Worm (Caenorhabditis elegans) whole organism, L2 larva: ENCODE data around the gene C03B1.4.

Experiments
- C34F6.9 ChIP-seq: fragments of 150-350 bp; optimal IDR thresholded peaks from 2 replicates; lab custom pipeline; 2014; ENCODE audit warnings: missing biosample characterization, missing genetic modification characterization
- F13H6.1 ChIP-seq: sonication (generic microtip); optimal IDR thresholded peaks from 2 replicates; lab custom pipeline; 2016; ENCODE audit warnings: missing genetic modification characterization, missing compliant biosample characterization
- Y55F3AM.14 ChIP-seq: fragments of 200-800 bp; sonication (Bioruptor generic); optimal IDR thresholded peaks from 2 replicates; lab custom pipeline; 2018; ENCODE audit warnings: mild to moderate bottlenecking, missing genetic modification characterization, missing compliant biosample characterization
- ZK546.5 ChIP-seq: sonication (generic microtip); optimal IDR thresholded peaks from 2 replicates; lab custom pipeline; 2017; ENCODE audit warnings: missing biosample characterization, missing genetic modification characterization
- alr-1 ChIP-seq: fragments of 150-350 bp; optimal IDR thresholded peaks from 2 replicates; lab custom pipeline; 2014; ENCODE audit warnings: missing biosample characterization, missing genetic modification characterization
- aly-2 ChIP-seq: fragments of 150-350 bp; optimal IDR thresholded peaks from 2 replicates; lab custom pipeline; 2014; ENCODE audit warnings: missing biosample characterization, missing genetic modification characterization
- ama-1 ChIP-seq: fragments of 150-350 bp; optimal IDR thresholded peaks from 2 replicates; lab custom pipeline; 2018; ENCODE audit warnings: inconsistent platforms
- ceh-16 ChIP-seq: fragments of 150-350 bp; optimal IDR thresholded peaks from 2 replicates; lab custom pipeline; 2014; ENCODE audit warnings: missing biosample characterization, missing genetic modification characterization
- ceh-82 ChIP-seq: fragments of 150-350 bp; optimal IDR thresholded peaks from 2 replicates; lab custom pipeline; 2014; ENCODE audit warnings: missing biosample characterization, missing genetic modification characterization
- crh-2 ChIP-seq: sonication (generic microtip); optimal IDR thresholded peaks from 2 replicates; lab custom pipeline; 2017; ENCODE audit warnings: missing biosample characterization, missing genetic modification characterization
- egl-27 ChIP-seq: sonication (generic microtip); optimal IDR thresholded peaks from 3 replicates; lab custom pipeline; 2017; ENCODE audit warnings: missing biosample characterization, missing genetic modification reagents, missing genetic modification characterization
- elt-3 ChIP-seq: sonication (generic microtip); optimal IDR thresholded peaks from 2 replicates; lab custom pipeline; 2017; ENCODE audit warnings: missing biosample characterization, missing genetic modification characterization
- fos-1 ChIP-seq: fragments of 150-350 bp; optimal IDR thresholded peaks from 2 replicates; lab custom pipeline; 2014; ENCODE audit warnings: missing biosample characterization, missing genetic modification characterization
- gmeb-1 ChIP-seq: fragments of 150-350 bp; optimal IDR thresholded peaks from 2 replicates; lab custom pipeline; 2014; ENCODE audit warnings: missing biosample characterization, missing genetic modification characterization
- lin-11 ChIP-seq: fragments of 150-350 bp; sonication (generic microtip); optimal IDR thresholded peaks from 2 replicates; lab custom pipeline; 2014; ENCODE audit warnings: missing biosample characterization, missing genetic modification characterization, inconsistent platforms, mixed read lengths
- lin-13 ChIP-seq: fragments of 150-350 bp; optimal IDR thresholded peaks from 2 replicates; lab custom pipeline; 2014; ENCODE audit warnings: missing biosample characterization, missing genetic modification reagents, missing genetic modification characterization
- lin-39 ChIP-seq: fragments of 150-350 bp; optimal IDR thresholded peaks from 2 replicates; lab custom pipeline; 2014; ENCODE audit warnings: missing biosample characterization, missing genetic modification reagents, missing genetic modification characterization
- lsy-2 ChIP-seq, 2 experiments: fragments of 150-350 bp in 1 of 2; sonication (generic microtip) in 1 of 2; optimal IDR thresholded peaks; 2 replicates each; lab custom pipeline; 2014 to 2017; ENCODE audit warnings: missing biosample characterization in 2 of 2, missing genetic modification characterization in 2 of 2
- mbf-1 ChIP-seq: sonication (generic microtip); optimal IDR thresholded peaks from 2 replicates; lab custom pipeline; 2017; ENCODE audit warnings: missing biosample characterization, missing genetic modification characterization
- mdl-1 ChIP-seq, 2 experiments: fragments of 150-350 bp in 1 of 2; sonication (generic microtip) in 1 of 2; optimal IDR thresholded peaks; 2 replicates each; lab custom pipeline; 2017; ENCODE audit warnings: missing biosample characterization in 2 of 2, missing genetic modification characterization in 2 of 2
- nhr-11 ChIP-seq: fragments of 150-350 bp; optimal IDR thresholded peaks from 2 replicates; lab custom pipeline; 2014; ENCODE audit warnings: missing biosample characterization, missing genetic modification characterization
- nhr-129 ChIP-seq: fragments of 150-350 bp; optimal IDR thresholded peaks from 2 replicates; lab custom pipeline; 2014; ENCODE audit warnings: missing biosample characterization, missing genetic modification characterization
- nhr-21 ChIP-seq: fragments of 150-350 bp; optimal IDR thresholded peaks from 2 replicates; lab custom pipeline; 2014; ENCODE audit warnings: missing biosample characterization, missing genetic modification characterization
- nhr-23 ChIP-seq: fragments of 150-350 bp; optimal IDR thresholded peaks from 2 replicates; lab custom pipeline; 2014; ENCODE audit warnings: missing biosample characterization, missing genetic modification reagents, missing genetic modification characterization
- nhr-237 ChIP-seq: fragments of 150-350 bp; optimal IDR thresholded peaks from 2 replicates; lab custom pipeline; 2014; ENCODE audit warnings: missing biosample characterization, missing genetic modification characterization
- nhr-6 ChIP-seq: fragments of 150-350 bp; optimal IDR thresholded peaks from 2 replicates; lab custom pipeline; 2014; ENCODE audit warnings: missing biosample characterization, missing genetic modification characterization
- nhr-77 ChIP-seq: fragments of 150-350 bp; optimal IDR thresholded peaks from 2 replicates; lab custom pipeline; 2014; ENCODE audit warnings: missing biosample characterization, missing genetic modification characterization
- sem-4 ChIP-seq: fragments of 150-350 bp; optimal IDR thresholded peaks from 2 replicates; lab custom pipeline; 2014; ENCODE audit warnings: missing biosample characterization, missing genetic modification reagents, missing genetic modification characterization
- sma-3 ChIP-seq: sonication (generic microtip); optimal IDR thresholded peaks from 2 replicates; lab custom pipeline; 2016; ENCODE audit warnings: missing genetic modification reagents, missing genetic modification characterization, missing compliant biosample characterization
- sma-9 ChIP-seq, 2 experiments: fragments of 150-350 bp in 1 of 2; sonication (generic microtip) in 1 of 2; optimal IDR thresholded peaks; 2 replicates each; lab custom pipeline; 2014 to 2016; ENCODE audit warnings: missing genetic modification characterization in 2 of 2, mild to moderate bottlenecking in 1 of 2, missing biosample characterization in 1 of 2, missing compliant biosample characterization in 1 of 2, missing genetic modification reagents in 1 of 2, moderate library complexity in 1 of 2
- snpc-4 ChIP-seq: fragments of 150-350 bp; optimal IDR thresholded peaks from 2 replicates; lab custom pipeline; 2014; ENCODE audit warnings: missing biosample characterization, missing genetic modification characterization
- unc-55 ChIP-seq: fragments of 150-350 bp; sonication (generic microtip); optimal IDR thresholded peaks from 3 replicates; lab custom pipeline; 2014; ENCODE audit warnings: missing biosample characterization, missing genetic modification reagents, missing genetic modification characterization
- unc-62 ChIP-seq: fragments of 150-350 bp; optimal IDR thresholded peaks from 2 replicates; lab custom pipeline; 2014; ENCODE audit warnings: missing biosample characterization, missing genetic modification reagents, missing genetic modification characterization
- zag-1 ChIP-seq: fragments of 150-350 bp; optimal IDR thresholded peaks from 2 replicates; lab custom pipeline; 2014; ENCODE audit warnings: missing biosample characterization, missing genetic modification characterization
- ztf-1 ChIP-seq: fragments of 200-800 bp; sonication (Bioruptor generic); conservative IDR thresholded peaks from 2 replicates; pipeline ENCODE4 v1.3.6; 2022; ENCODE audit warnings: missing genetic modification characterization, missing compliant biosample characterization
- ztf-11 ChIP-seq: sonication (generic microtip); optimal IDR thresholded peaks from 2 replicates; lab custom pipeline; 2017; ENCODE audit warnings: missing biosample characterization, missing genetic modification characterization
- ztf-4 ChIP-seq: fragments of 150-350 bp; optimal IDR thresholded peaks from 2 replicates; lab custom pipeline; 2014; ENCODE audit warnings: missing biosample characterization, missing genetic modification characterization

C03B1.4 gene

DNA sequence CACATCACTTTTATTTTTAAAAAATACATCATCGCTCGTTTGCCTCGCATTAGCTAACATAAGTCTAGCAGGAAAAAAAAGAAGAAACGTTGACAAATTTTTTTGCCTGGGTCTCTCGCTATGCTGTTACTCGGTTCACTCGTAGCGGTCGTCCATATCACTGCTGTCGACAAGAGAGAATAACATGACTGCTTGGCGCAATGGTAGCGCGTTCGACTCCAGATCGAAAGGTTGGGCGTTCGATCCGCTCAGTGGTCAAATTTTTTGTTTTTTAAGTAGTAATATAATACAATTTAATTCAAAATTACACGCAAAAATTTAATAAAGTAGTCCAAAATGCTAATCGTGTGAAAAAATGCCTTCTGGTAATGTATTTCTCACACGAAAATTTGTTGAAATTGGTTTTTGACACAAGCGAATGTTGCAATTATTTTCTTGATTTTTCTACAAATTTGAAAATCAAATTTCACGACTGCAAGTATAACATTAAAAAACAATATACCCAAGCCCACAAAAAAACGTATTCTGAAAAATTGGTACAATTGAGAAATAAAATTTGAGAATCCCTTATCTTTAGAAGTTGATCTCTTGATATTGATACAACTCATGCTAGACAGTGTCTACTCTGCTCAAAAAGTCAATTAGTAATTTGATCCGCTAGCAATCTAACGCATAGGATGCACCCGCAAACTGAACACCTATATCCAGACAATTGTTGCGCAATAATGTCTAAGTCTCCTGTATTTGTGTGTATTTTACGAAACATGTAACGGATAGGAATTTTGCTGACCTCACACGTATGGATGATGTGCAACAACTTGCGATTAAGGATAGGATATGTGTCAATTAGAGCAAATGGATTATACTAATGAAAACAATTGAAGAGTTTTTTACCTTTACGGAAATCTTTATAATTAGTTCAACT, 7.2 kb downstream of the C03B1.4 start:
- TF ChIP-seq unc-55 (peak; percentile 33), nhr-129 (tag; lab: Kevin White, UChicago) (peak; percentile 67), sma-9 (GFP tag; optimal IDR thresholded peaks at IDR 0.05; lab: Kevin White, UChicago) (peak; percentile 67), sma-9 (tag; optimal IDR thresholded peaks at IDR 0.05; lab: Kevin White, UChicago) (no peak), snpc-4 (no peak), fos-1 (peak; percentile 25), lsy-2 (tag; optimal IDR thresholded peaks at IDR 0.05; lab: Kevin White, UChicago) (peak in 1 of 2 experiments; percentile 6), sma-3 (peak; percentile 51), crh-2 (peak; percentile 49), F13H6.1 (tag; lab: Kevin White, UChicago) (peak; percentile 45), egl-27 (tag; lab: Kevin White, UChicago) (peak; percentile 18), ceh-82 (tag; lab: Kevin White, UChicago) (no peak), gmeb-1 (tag; lab: Kevin White, UChicago) (peak; percentile 33), elt-3 (no peak), sem-4 (tag; lab: Kevin White, UChicago) (no peak), nhr-21 (tag; lab: Kevin White, UChicago) (peak; percentile 55), ztf-4 (tag; lab: Kevin White, UChicago) (peak; percentile 12), nhr-11 (tag; lab: Kevin White, UChicago) (no peak), C34F6.9 (tag; lab: Kevin White, UChicago) (peak; percentile 34), lin-13 (GFP tag; lab: Kevin White, UChicago) (peak; percentile 72), lin-11 (peak; percentile 12)

DNA sequence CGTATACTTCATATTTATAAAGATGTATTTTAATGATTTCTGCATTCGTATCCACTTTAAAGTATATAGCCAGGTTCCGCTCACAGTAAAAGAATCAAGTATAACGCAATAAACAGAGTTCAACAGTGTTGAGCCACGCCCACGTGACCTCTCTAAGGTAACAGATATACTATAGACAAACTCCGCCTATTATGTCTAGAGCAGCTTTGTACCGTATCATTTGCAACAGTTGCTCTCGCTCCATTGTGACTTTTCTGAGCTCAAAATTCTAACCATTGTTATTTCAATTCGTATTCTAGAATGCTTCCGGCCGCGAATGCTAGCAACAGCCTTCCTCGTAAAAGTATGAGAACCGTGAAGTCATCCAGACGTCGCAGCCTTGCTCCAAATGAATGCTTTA, 9.1 kb downstream of the C03B1.4 start, which contains the start of gene C03B1.17:
C03B1.17 (plus strand) TSS at position 301 of the 400 bp plus-strand sequence.
- TF ChIP-seq Y55F3AM.14 (GFP tag; lab: Kevin White, UChicago): no peak
- no peak for TF ChIP-seq nhr-77
- no peak for TF ChIP-seq snpc-4

DNA sequence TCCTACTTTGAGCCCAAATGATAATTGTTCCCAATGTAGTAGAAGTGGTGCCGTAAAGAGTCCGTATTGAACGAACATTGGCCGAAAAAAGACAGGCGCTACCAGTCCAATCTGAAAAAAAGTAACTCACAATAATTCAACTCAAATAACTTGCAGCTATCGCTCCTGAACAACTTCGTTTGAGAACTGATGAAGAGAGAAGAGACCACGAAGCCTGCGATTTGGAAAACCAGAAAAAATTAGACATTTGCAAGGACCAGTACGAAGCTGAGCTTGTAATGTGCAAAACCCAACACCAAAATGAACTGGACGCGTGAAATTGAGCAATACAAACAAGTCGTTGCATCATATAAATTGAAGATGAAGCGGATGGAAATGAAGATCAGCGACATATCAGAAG, 10.2 kb downstream of the C03B1.4 start, which contains the start of gene C03B1.1:
C03B1.1 (plus strand) TSS at position 301 of the 400 bp plus-strand sequence.
- no peak for TF ChIP-seq mbf-1 (tag; lab: Kevin White, UChicago)
- no peak for TF ChIP-seq ceh-16 (tag; lab: Kevin White, UChicago)
- TF ChIP-seq ztf-11: no peak
- no peak for TF ChIP-seq sma-3
- no peak for TF ChIP-seq unc-55
- TF ChIP-seq mdl-1 (tag; optimal IDR thresholded peaks at IDR 0.05; lab: Kevin White, UChicago): no peak
- TF ChIP-seq ZK546.5 (tag; lab: Kevin White, UChicago): no peak
- TF ChIP-seq lin-11: no peak
- no peak for TF ChIP-seq snpc-4
- no peak for TF ChIP-seq aly-2 (tag; lab: Kevin White, UChicago)
- no peak for TF ChIP-seq nhr-23 (tag; lab: Kevin White, UChicago)

DNA sequence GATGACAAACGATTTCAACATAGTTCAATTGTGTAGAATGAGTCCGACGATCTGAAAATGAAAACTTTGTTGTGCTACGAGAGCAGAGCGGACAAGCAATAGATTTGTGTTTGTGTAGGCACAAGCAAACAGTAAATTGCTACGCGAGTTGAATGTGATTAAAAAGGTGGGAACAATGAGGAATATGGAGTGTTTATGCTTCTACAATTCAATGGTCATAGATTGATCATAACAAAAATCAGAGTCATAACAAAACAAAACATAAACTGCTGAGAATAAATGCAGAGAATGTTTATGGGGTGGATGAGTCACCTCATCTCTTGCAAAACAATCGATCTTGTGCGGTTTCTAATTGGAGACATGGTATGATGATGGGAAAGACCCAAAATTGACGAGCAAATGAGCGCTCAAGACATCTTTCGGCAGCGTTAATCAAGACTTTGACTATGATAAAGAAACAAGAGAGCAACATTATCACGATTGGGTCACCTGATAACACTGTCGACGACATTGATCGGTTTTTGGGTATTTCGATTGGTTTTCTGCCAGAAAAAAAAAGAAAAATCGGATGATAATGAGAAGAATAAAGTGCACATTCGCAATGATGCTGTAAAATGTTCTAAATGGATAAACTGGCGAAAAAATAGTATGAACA, 13.5 kb downstream of the C03B1.4 start, which contains the start of gene lmp-1:
lmp-1 (minus strand) TSS at position 51 of the 655 bp plus-strand sequence.
- TF ChIP-seq gmeb-1 (tag; lab: Kevin White, UChicago) (no peak), fos-1 (peak; percentile 37), unc-62 (no peak), C34F6.9 (tag; lab: Kevin White, UChicago) (no peak), snpc-4 (no peak), ceh-16 (tag; lab: Kevin White, UChicago) (no peak), ztf-4 (tag; lab: Kevin White, UChicago) (no peak), lin-11 (no peak), nhr-11 (tag; lab: Kevin White, UChicago) (no peak)

DNA sequence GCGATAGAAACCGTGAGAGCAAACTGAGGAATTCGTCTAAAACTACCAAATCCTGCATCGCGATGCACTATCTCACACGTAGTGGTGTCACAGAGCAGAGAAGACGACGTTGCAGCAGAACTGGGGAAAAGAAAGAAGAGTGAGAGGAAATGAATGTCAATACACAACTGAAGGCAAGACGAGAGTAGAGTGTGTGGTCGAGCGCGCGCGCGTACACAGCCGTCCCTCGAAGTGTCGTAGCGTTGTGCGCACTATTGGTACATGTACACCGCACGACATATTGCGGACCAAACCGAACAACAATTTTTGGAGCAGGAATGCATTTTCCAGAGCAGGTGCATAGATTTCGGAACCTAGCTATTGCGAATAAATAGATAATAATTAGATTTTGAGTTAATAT, 14.1 kb downstream of the C03B1.4 start:
- TF ChIP-seq ztf-11 (no peak), lin-11 (peak; percentile 78), Y55F3AM.14 (GFP tag; lab: Kevin White, UChicago) (no peak), ama-1 (lab: Kevin White, UChicago) (no peak), ceh-16 (tag; lab: Kevin White, UChicago) (peak; percentile 60), fos-1 (peak; percentile 53), C34F6.9 (tag; lab: Kevin White, UChicago) (peak; percentile 65), egl-27 (tag; lab: Kevin White, UChicago) (peak; percentile 32), F13H6.1 (tag; lab: Kevin White, UChicago) (peak; percentile 67), nhr-6 (no peak), sma-9 (GFP tag; optimal IDR thresholded peaks at IDR 0.05; lab: Kevin White, UChicago) (peak; percentile 54), sma-9 (tag; optimal IDR thresholded peaks at IDR 0.05; lab: Kevin White, UChicago) (no peak), sma-3 (peak; percentile 13), lsy-2 (tag; optimal IDR thresholded peaks at IDR 0.05; lab: Kevin White, UChicago) (peak in 1 of 2 experiments; percentile 55), lin-39 (no peak), lin-13 (GFP tag; lab: Kevin White, UChicago) (peak; percentile 44), crh-2 (peak; percentile 54), unc-55 (peak; percentile 64), nhr-129 (tag; lab: Kevin White, UChicago) (peak; percentile 88), nhr-21 (tag; lab: Kevin White, UChicago) (peak; percentile 36), nhr-237 (tag; lab: Kevin White, UChicago) (no peak), ztf-1 (GFP tag; lab: Robert Waterston, UW) (no peak), zag-1 (tag; lab: Kevin White, UChicago) (peak; percentile 32), alr-1 (tag; lab: Kevin White, UChicago) (no peak), ceh-82 (tag; lab: Kevin White, UChicago) (no peak)
